Fruit fly (Drosophila melanogaster) whole organism, embryonic: ENCODE data around the gene Son.

ENCODE experiments used
- B-H1 ChIP-seq: fragments of 200-800 bp; sonication (Bioruptor generic); IDR thresholded peaks from 3 replicates; pipeline ENCODE4 v1.3.6; 2022; ENCODE audit warnings: missing biosample characterization, missing genetic modification characterization
- CG10543 ChIP-seq: fragments of 200-800 bp; sonication (Bioruptor generic); optimal IDR thresholded peaks from 3 replicates; lab custom pipeline; 2017; ENCODE audit warnings: missing biosample characterization, mild to moderate bottlenecking, missing genetic modification characterization, moderate library complexity
- CG11696 ChIP-seq: fragments of 200-800 bp; sonication (Bioruptor generic); IDR thresholded peaks from 2 replicates; pipeline ENCODE4 v1.3.6; 2022; ENCODE audit warnings: missing biosample characterization, missing genetic modification characterization
- CG11723 ChIP-seq: fragments of 200-800 bp; sonication (Bioruptor generic); optimal IDR thresholded peaks from 2 replicates; lab custom pipeline; 2017; ENCODE audit warnings: missing biosample characterization, mild to moderate bottlenecking, missing genetic modification characterization
- CG12104 ChIP-seq: fragments of 200-800 bp; sonication (Bioruptor generic); optimal IDR thresholded peaks from 3 replicates; lab custom pipeline; 2016; ENCODE audit warnings: missing biosample characterization, missing genetic modification characterization
- CG12659 ChIP-seq: fragments of 200-800 bp; sonication (Bioruptor generic); optimal IDR thresholded peaks from 3 replicates; lab custom pipeline; 2017; ENCODE audit warnings: mild to moderate bottlenecking, missing biosample characterization, missing genetic modification reagents, missing genetic modification characterization
- CG16813 ChIP-seq: fragments of 200-800 bp; sonication (Bioruptor generic); IDR thresholded peaks from 3 replicates; pipeline ENCODE4 v1.3.6; 2022; ENCODE audit warnings: missing biosample characterization, missing genetic modification characterization; ENCODE audit not compliant: partially characterized antibody
- CG17612 ChIP-seq: fragments of 200-800 bp; sonication (Bioruptor generic); IDR thresholded peaks from 2 replicates; pipeline ENCODE4 v1.3.6; 2022; ENCODE audit warnings: missing biosample characterization, missing genetic modification characterization
- CG1792 ChIP-seq: fragments of 200-800 bp; sonication (Bioruptor generic); optimal IDR thresholded peaks from 2 replicates; lab custom pipeline; 2016; ENCODE audit warnings: missing biosample characterization, missing genetic modification characterization
- CG1832 ChIP-seq: fragments of 200-800 bp; sonication (Bioruptor generic); optimal IDR thresholded peaks from 2 replicates; lab custom pipeline; 2017; ENCODE audit warnings: missing biosample characterization, mild to moderate bottlenecking, missing genetic modification characterization, inconsistent platforms
- CG2120 ChIP-seq: fragments of 200-800 bp; sonication (Bioruptor generic); optimal IDR thresholded peaks from 3 replicates; lab custom pipeline; 2016; ENCODE audit warnings: missing biosample characterization, missing genetic modification characterization
- CG3281 ChIP-seq: fragments of 200-800 bp; sonication (Bioruptor generic); optimal IDR thresholded peaks from 3 replicates; lab custom pipeline; 2017; ENCODE audit warnings: missing biosample characterization, mild to moderate bottlenecking, missing genetic modification characterization
- CG34376 ChIP-seq: fragments of 200-800 bp; sonication (Bioruptor generic); optimal IDR thresholded peaks from 2 replicates; lab custom pipeline; 2018; ENCODE audit warnings: missing biosample characterization, mild to moderate bottlenecking, missing genetic modification characterization
- CG42726 ChIP-seq: fragments of 200-800 bp; sonication (Bioruptor generic); IDR thresholded peaks from 2 replicates; pipeline ENCODE4 v1.3.6; 2022; ENCODE audit warnings: missing biosample characterization, missing genetic modification characterization; ENCODE audit not compliant: partially characterized antibody
- CG5953 ChIP-seq: fragments of 200-800 bp; sonication (Bioruptor generic); IDR thresholded peaks from 2 replicates; pipeline ENCODE4 v1.3.6; 2022; ENCODE audit warnings: missing biosample characterization, missing genetic modification characterization
- CG6683 ChIP-seq: fragments of 200-800 bp; sonication (Bioruptor generic); optimal IDR thresholded peaks from 2 replicates; lab custom pipeline; 2017; ENCODE audit warnings: missing biosample characterization, mild to moderate bottlenecking, missing genetic modification characterization, missing genetic modification reagents
- CG6813 ChIP-seq: fragments of 200-800 bp; sonication (Bioruptor generic); optimal IDR thresholded peaks from 2 replicates; lab custom pipeline; 2017; ENCODE audit warnings: missing biosample characterization, missing genetic modification characterization, mild to moderate bottlenecking, moderate library complexity, missing genetic modification reagents
- CG7963 ChIP-seq: fragments of 200-800 bp; sonication (Bioruptor generic); IDR thresholded peaks from 3 replicates; pipeline ENCODE4 v1.3.6; 2022; ENCODE audit warnings: missing biosample characterization, missing genetic modification characterization; ENCODE audit not compliant: partially characterized antibody
- CG8924 ChIP-seq: fragments of 200-800 bp; optimal IDR thresholded peaks from 3 replicates; lab custom pipeline; 2019; ENCODE audit warnings: missing biosample characterization, mild to moderate bottlenecking, missing genetic modification characterization, moderate library complexity
- CG8944 ChIP-seq: fragments of 200-800 bp; sonication (Bioruptor generic); optimal IDR thresholded peaks from 3 replicates; lab custom pipeline; 2016; ENCODE audit warnings: missing biosample characterization, missing genetic modification characterization
- CG9876 ChIP-seq: fragments of 200-800 bp; sonication (Bioruptor generic); optimal IDR thresholded peaks from 2 replicates; lab custom pipeline; 2016; ENCODE audit warnings: missing biosample characterization, missing genetic modification characterization
- Dek ChIP-seq: fragments of 200-800 bp; sonication (Bioruptor generic); optimal IDR thresholded peaks from 3 replicates; lab custom pipeline; 2019; ENCODE audit warnings: missing biosample characterization, mild to moderate bottlenecking, missing genetic modification characterization, moderate library complexity
- Doc2 ChIP-seq: fragments of 200-800 bp; sonication (Bioruptor generic); IDR thresholded peaks from 2 replicates; pipeline ENCODE4 v1.3.6; 2022; ENCODE audit warnings: missing biosample characterization, missing genetic modification characterization
- Drgx ChIP-seq: fragments of 200-800 bp; sonication (Bioruptor generic); IDR thresholded peaks from 2 replicates; pipeline ENCODE4 v1.3.6; 2022; ENCODE audit warnings: missing biosample characterization, missing genetic modification characterization
- H15 ChIP-seq: fragments of 200-800 bp; sonication (Bioruptor generic); IDR thresholded peaks from 3 replicates; pipeline ENCODE4 v1.3.6; 2022; ENCODE audit warnings: missing biosample characterization, missing genetic modification characterization
- Mad ChIP-seq: fragments of 200-800 bp; sonication (Bioruptor generic); optimal IDR thresholded peaks from 2 replicates; lab custom pipeline; 2016; ENCODE audit warnings: missing biosample characterization, missing genetic modification characterization
- NK7.1 ChIP-seq: fragments of 200-800 bp; sonication (Bioruptor generic); optimal IDR thresholded peaks from 3 replicates; lab custom pipeline; 2016; ENCODE audit warnings: missing biosample characterization, missing genetic modification characterization
- Stat92E ChIP-seq, 3 experiments: fragments of >200 bp in 2 of 3; fragments of 200-800 bp in 1 of 3; sonication (Bioruptor generic) in 1 of 3; optimal IDR thresholded peaks; 2 replicates each; lab custom pipeline; 2017 to 2019; ENCODE audit warnings: missing biosample characterization in 3 of 3, missing genetic modification characterization in 3 of 3, mild to moderate bottlenecking in 1 of 3, moderate library complexity in 1 of 3
- ab ChIP-seq: fragments of 200-800 bp; sonication (Bioruptor generic); optimal IDR thresholded peaks from 2 replicates; lab custom pipeline; 2016; ENCODE audit warnings: missing biosample characterization, missing genetic modification characterization
- ac ChIP-seq: fragments of 200-800 bp; sonication (Bioruptor generic); optimal IDR thresholded peaks from 3 replicates; lab custom pipeline; 2017; ENCODE audit warnings: missing biosample characterization, mild to moderate bottlenecking, missing genetic modification characterization
- al ChIP-seq: fragments of 200-800 bp; sonication (Bioruptor generic); IDR thresholded peaks from 2 replicates; pipeline ENCODE4 v1.3.6; 2022; ENCODE audit warnings: missing biosample characterization, missing genetic modification characterization
- aop ChIP-seq: fragments of 200-800 bp; sonication (Bioruptor generic); IDR thresholded peaks from 2 replicates; pipeline ENCODE4 v1.3.6; 2022; ENCODE audit warnings: missing biosample characterization, missing genetic modification characterization
- ap ChIP-seq: fragments of 200-800 bp; sonication (Bioruptor generic); IDR thresholded peaks from 2 replicates; pipeline ENCODE4 v1.3.6; 2022; ENCODE audit warnings: missing biosample characterization, missing genetic modification characterization
- bsh ChIP-seq, 2 experiments: fragments of 200-800 bp; sonication (Bioruptor generic); optimal IDR thresholded peaks; 2 replicates each; lab custom pipeline; 2017 to 2018; ENCODE audit warnings: mild to moderate bottlenecking in 2 of 2, missing biosample characterization in 2 of 2, missing genetic modification characterization in 2 of 2, moderate library complexity in 1 of 2
- cad ChIP-seq: fragments of >200 bp; optimal IDR thresholded peaks from 2 replicates; lab custom pipeline; 2017; ENCODE audit warnings: missing biosample characterization, missing genetic modification characterization
- cato ChIP-seq: fragments of 200-800 bp; sonication (Bioruptor generic); optimal IDR thresholded peaks from 2 replicates; lab custom pipeline; 2016; ENCODE audit warnings: missing biosample characterization, missing genetic modification characterization, borderline replicate concordance
- dan ChIP-seq: fragments of 200-800 bp; sonication (Bioruptor generic); IDR thresholded peaks from 2 replicates; pipeline ENCODE4 v1.3.6; 2022; ENCODE audit warnings: missing biosample characterization, missing genetic modification characterization
- dpn ChIP-seq, 2 experiments: fragments of 200-800 bp; sonication (Bioruptor generic); optimal IDR thresholded peaks; 3 replicates each; lab custom pipeline; 2016; ENCODE audit warnings: missing biosample characterization in 2 of 2, missing genetic modification characterization in 2 of 2
- ewg ChIP-seq: fragments of 200-800 bp; sonication (Bioruptor generic); optimal IDR thresholded peaks from 3 replicates; lab custom pipeline; 2017; ENCODE audit warnings: mild to moderate bottlenecking, missing biosample characterization, missing genetic modification reagents, missing genetic modification characterization
- eyg ChIP-seq: fragments of 200-800 bp; sonication (Bioruptor generic); optimal IDR thresholded peaks from 3 replicates; lab custom pipeline; 2016; ENCODE audit warnings: missing biosample characterization, missing genetic modification characterization
- gce ChIP-seq: fragments of 200-800 bp; sonication (Bioruptor generic); IDR thresholded peaks from 3 replicates; pipeline ENCODE4 v1.3.6; 2022; ENCODE audit warnings: missing biosample characterization, missing genetic modification characterization
- nom ChIP-seq: fragments of 200-800 bp; sonication (Bioruptor generic); optimal IDR thresholded peaks from 2 replicates; lab custom pipeline; 2017; ENCODE audit warnings: missing biosample characterization, missing genetic modification characterization, mild to moderate bottlenecking, moderate library complexity, missing genetic modification reagents
- otp ChIP-seq: fragments of 200-800 bp; sonication (Bioruptor generic); IDR thresholded peaks from 3 replicates; pipeline ENCODE4, ENCODE4 v1.3.6; 2022; ENCODE audit warnings: missing biosample characterization, missing genetic modification characterization
- pum ChIP-seq: fragments of 200-800 bp; sonication (Bioruptor generic); optimal IDR thresholded peaks from 2 replicates; lab custom pipeline; 2016; ENCODE audit warnings: missing biosample characterization, missing genetic modification characterization
- row ChIP-seq: fragments of 200-800 bp; sonication (Bioruptor generic); IDR thresholded peaks from 3 replicates; pipeline ENCODE4 v1.3.6; 2022; ENCODE audit warnings: missing biosample characterization, missing genetic modification characterization
- sens-2 ChIP-seq: fragments of 200-800 bp; sonication (Bioruptor generic); IDR thresholded peaks from 2 replicates; pipeline ENCODE4 v1.3.6; 2022; ENCODE audit warnings: missing biosample characterization, missing genetic modification characterization
- tna ChIP-seq: fragments of 200-800 bp; sonication (Bioruptor generic); IDR thresholded peaks from 2 replicates; pipeline ENCODE4 v1.3.6; 2022; ENCODE audit warnings: missing biosample characterization, missing genetic modification characterization; ENCODE audit not compliant: partially characterized antibody
- twi ChIP-seq: fragments of 200-800 bp; optimal IDR thresholded peaks from 2 replicates; lab custom pipeline; 2019; ENCODE audit warnings: missing biosample characterization, mild to moderate bottlenecking, missing genetic modification characterization, moderate library complexity
- unpg ChIP-seq: fragments of 200-800 bp; sonication (Bioruptor generic); optimal IDR thresholded peaks from 3 replicates; lab custom pipeline; 2018; ENCODE audit warnings: missing biosample characterization, mild to moderate bottlenecking, missing genetic modification characterization, moderate library complexity

Gene Son

dm6 chr3R:9563240-9563992 is 14.4 kb upstream of the Son start, which contains the start of the genes CG9393 and Vps45 (continued):
- TF ChIP-seq al (GFP tag; lab: Robert Waterston, UW) (peak; percentile 67), CG8944 (GFP tag; lab: Kevin White, UChicago) (peak; percentile 7), CG1832 (GFP tag; lab: Kevin White, UChicago) (no peak), otp (GFP tag; lab: Robert Waterston, UW) (no peak), gce (GFP tag; lab: Robert Waterston, UW) (no peak), twi (peak; percentile 67), dan (GFP tag; lab: Robert Waterston, UW) (no peak), row (GFP tag; lab: Robert Waterston, UW) (peak; percentile 89), ap (no peak), H15 (no peak), CG5953 (GFP tag; lab: Robert Waterston, UW) (no peak), sens-2 (GFP tag; lab: Robert Waterston, UW) (no peak), CG1792 (GFP tag; lab: Kevin White, UChicago) (no peak), CG6683 (GFP tag; lab: Kevin White, UChicago) (peak; percentile 5), CG8924 (peak; percentile 68), bsh (GFP tag; optimal IDR thresholded peaks at IDR 0.05; lab: Kevin White, UChicago) (peak in 1 of 2 experiments; percentile 57), tna (GFP tag; lab: Robert Waterston, UW) (peak; percentile 87), CG16813 (GFP tag; lab: Robert Waterston, UW) (peak; percentile 95), CG11696 (GFP tag; lab: Robert Waterston, UW) (no peak), Mad (GFP tag; lab: Kevin White, UChicago) (peak; percentile 72), CG12104 (GFP tag; lab: Kevin White, UChicago) (peak; percentile 27), CG6813 (GFP tag; lab: Kevin White, UChicago) (no peak), CG10543 (GFP tag; lab: Kevin White, UChicago) (peak; percentile 51), CG42726 (GFP tag; lab: Robert Waterston, UW) (peak; percentile 82), cato (GFP tag; lab: Kevin White, UChicago) (peak; percentile 20), CG12659 (GFP tag; lab: Kevin White, UChicago) (peak; percentile 78), CG11723 (no peak), NK7.1 (no peak), Stat92E (GFP tag; optimal IDR thresholded peaks at IDR 0.05; lab: Kevin White, UChicago) (no peak), CG34376 (GFP tag; lab: Kevin White, UChicago) (peak; percentile 72), CG17612 (GFP tag; lab: Robert Waterston, UW) (no peak), Drgx (GFP tag; lab: Robert Waterston, UW) (no peak), dpn (GFP tag; optimal IDR thresholded peaks at IDR 0.05; lab: Kevin White, UChicago) (peak; percentile 77), cad (GFP tag; lab: Kevin White, UChicago) (no peak), CG2120 (GFP tag; lab: Kevin White, UChicago) (peak; percentile 88), Dek (tag; lab: Kevin White, UChicago) (peak; percentile 58), CG3281 (GFP tag; lab: Kevin White, UChicago) (no peak), aop (GFP tag; lab: Robert Waterston, UW) (no peak), Doc2 (no peak), nom (no peak), CG9876 (peak; percentile 12), pum (peak; percentile 60), CG7963 (GFP tag; lab: Robert Waterston, UW) (peak; percentile 87), eyg (GFP tag; lab: Kevin White, UChicago) (no peak), ab (GFP tag; lab: Kevin White, UChicago) (no peak), ac (GFP tag; lab: Kevin White, UChicago) (no peak), unpg (no peak), B-H1 (GFP tag; lab: Robert Waterston, UW) (0 out of 3 replicates have a peak, but pooled peaks have one; percentile 14), ewg (GFP tag; lab: Kevin White, UChicago) (peak; percentile 38)
